Worm (Caenorhabditis elegans) whole organism, L4 larva: ENCODE measurements around the gene spch-1.

ENCODE experiments used
- F10B5.3 ChIP-seq: sonication (generic microtip); optimal IDR thresholded peaks from 2 replicates; lab custom pipeline; 2016; ENCODE audit warnings: mild to moderate bottlenecking, missing genetic modification characterization, missing compliant biosample characterization
- T26A8.4 ChIP-seq: fragments of 200-800 bp; sonication (Bioruptor generic); IDR thresholded peaks from 2 replicates; pipeline ENCODE4 v1.3.6; 2022; ENCODE audit warnings: missing genetic modification characterization, missing compliant biosample characterization
- Y105C5A.15 ChIP-seq: fragments of 200-800 bp; sonication (Bioruptor generic); IDR thresholded peaks from 2 replicates; pipeline ENCODE4 v1.3.6; 2022; ENCODE audit warnings: missing genetic modification characterization, missing compliant biosample characterization
- Y5F2A.4 ChIP-seq: fragments of 200-800 bp; sonication (Bioruptor generic); optimal IDR thresholded peaks from 2 replicates; lab custom pipeline; 2018; ENCODE audit warnings: mild to moderate bottlenecking, missing genetic modification characterization, missing compliant biosample characterization
- ZK546.5 ChIP-seq, 2 experiments: sonication (generic microtip); optimal IDR thresholded peaks; 2 replicates each; lab custom pipeline; 2017; ENCODE audit warnings: missing biosample characterization in 2 of 2, missing genetic modification characterization in 2 of 2
- aha-1 ChIP-seq: fragments of 150-350 bp; peaks from one replicate; lab custom pipeline; 2014; ENCODE audit warnings: missing biosample characterization, missing genetic modification characterization
- attf-4 ChIP-seq: sonication (generic microtip); optimal IDR thresholded peaks from 3 replicates; lab custom pipeline; 2017; ENCODE audit warnings: missing biosample characterization, missing genetic modification characterization
- ceh-32 ChIP-seq: sonication (generic microtip); optimal IDR thresholded peaks from 2 replicates; lab custom pipeline; 2016; ENCODE audit warnings: mild to moderate bottlenecking, missing genetic modification characterization, missing compliant biosample characterization; ENCODE audit not compliant: poor library complexity
- ces-1 ChIP-seq: fragments of 150-350 bp; sonication (generic microtip); optimal IDR thresholded peaks from 4 replicates; lab custom pipeline; 2014; ENCODE audit warnings: missing biosample characterization, missing genetic modification reagents, missing genetic modification characterization
- ctbp-1 ChIP-seq: fragments of 200-800 bp; sonication (Bioruptor generic); IDR thresholded peaks from 2 replicates; pipeline ENCODE4 v1.3.6; 2022; ENCODE audit warnings: missing genetic modification reagents, missing genetic modification characterization, missing compliant biosample characterization
- daf-16 ChIP-seq, 3 experiments: sonication (generic microtip); optimal IDR thresholded peaks; 2 replicates each; lab custom pipeline; 2016 to 2017; ENCODE audit warnings: missing genetic modification characterization in 3 of 3, missing genetic modification reagents in 3 of 3, mild to moderate bottlenecking in 2 of 3, missing compliant biosample characterization in 2 of 3, missing biosample characterization in 1 of 3, moderate library complexity in 1 of 3
- dmd-6 ChIP-seq: fragments of 200-800 bp; sonication (Bioruptor generic); IDR thresholded peaks from 2 replicates; pipeline ENCODE4 v1.3.6; 2022; ENCODE audit warnings: missing genetic modification reagents, missing genetic modification characterization, missing compliant biosample characterization
- dmd-9 ChIP-seq: fragments of 200-800 bp; sonication (Bioruptor generic); IDR thresholded peaks from 2 replicates; pipeline ENCODE4 v1.3.6; 2022; ENCODE audit warnings: missing genetic modification reagents, missing genetic modification characterization, missing compliant biosample characterization
- dpl-1 ChIP-seq: fragments of 150-350 bp; optimal IDR thresholded peaks from 2 replicates; lab custom pipeline; 2014; ENCODE audit warnings: missing biosample characterization, missing genetic modification reagents, missing genetic modification characterization
- dve-1 ChIP-seq: sonication (generic microtip); optimal IDR thresholded peaks from 2 replicates; lab custom pipeline; 2017; ENCODE audit warnings: antibody characterized with exemption, mild to moderate bottlenecking, missing genetic modification characterization, missing compliant biosample characterization; ENCODE audit not compliant: insufficient read depth
- fkh-10 ChIP-seq: fragments of 150-350 bp; optimal IDR thresholded peaks from 2 replicates; lab custom pipeline; 2014; ENCODE audit warnings: missing biosample characterization, missing genetic modification reagents, missing genetic modification characterization
- fos-1 ChIP-seq: fragments of 150-350 bp; optimal IDR thresholded peaks from 2 replicates; lab custom pipeline; 2014; ENCODE audit warnings: missing biosample characterization, missing genetic modification characterization
- hlh-11 ChIP-seq: fragments of 200-800 bp; sonication (Bioruptor generic); optimal IDR thresholded peaks from 2 replicates; lab custom pipeline; 2018; ENCODE audit warnings: mild to moderate bottlenecking, missing genetic modification characterization, missing compliant biosample characterization
- hmg-1.1 ChIP-seq: fragments of 200-800 bp; sonication (Bioruptor generic); IDR thresholded peaks from 2 replicates; pipeline ENCODE4 v1.3.6; 2022; ENCODE audit warnings: missing genetic modification reagents, missing genetic modification characterization, missing compliant biosample characterization
- lin-38 ChIP-seq: fragments of 200-800 bp; sonication (Bioruptor generic); IDR thresholded peaks from 2 replicates; pipeline ENCODE4 v1.3.6; 2022; ENCODE audit warnings: missing genetic modification reagents, missing genetic modification characterization, missing compliant biosample characterization
- lin-39 ChIP-seq: fragments of 150-350 bp; optimal IDR thresholded peaks from 2 replicates; lab custom pipeline; 2014; ENCODE audit warnings: missing biosample characterization, missing genetic modification reagents, missing genetic modification characterization
- lsy-2 ChIP-seq, 2 experiments: fragments of 150-350 bp in 1 of 2; sonication (generic microtip) in 1 of 2; optimal IDR thresholded peaks; 2 replicates each; lab custom pipeline; 2014 to 2017; ENCODE audit warnings: missing biosample characterization in 2 of 2, missing genetic modification characterization in 2 of 2
- mes-2 ChIP-seq: sonication (generic microtip); optimal IDR thresholded peaks from 2 replicates; lab custom pipeline; 2016; ENCODE audit warnings: missing genotype, mild to moderate bottlenecking, missing genetic modification characterization, missing compliant biosample characterization; ENCODE audit not compliant: poor library complexity, severe bottlenecking
- mxl-3 ChIP-seq: fragments of 200-800 bp; sonication (Bioruptor generic); optimal IDR thresholded peaks from 2 replicates; lab custom pipeline; 2018; ENCODE audit warnings: mild to moderate bottlenecking, missing genetic modification characterization, missing compliant biosample characterization
- nhr-11 ChIP-seq: fragments of 150-350 bp; optimal IDR thresholded peaks from 2 replicates; lab custom pipeline; 2014; ENCODE audit warnings: missing biosample characterization, missing genetic modification characterization
- nhr-28 ChIP-seq: fragments of 150-350 bp; optimal IDR thresholded peaks from 2 replicates; lab custom pipeline; 2014; ENCODE audit warnings: missing biosample characterization, missing genetic modification characterization
- nhr-6 ChIP-seq: fragments of 150-350 bp; optimal IDR thresholded peaks from 2 replicates; lab custom pipeline; 2014; ENCODE audit warnings: missing biosample characterization, missing genetic modification characterization
- pha-4 ChIP-seq, 2 experiments: fragments of 150-350 bp in 1 of 2; fragments of 200-800 bp in 1 of 2; sonication (Bioruptor generic) in 1 of 2; IDR thresholded peaks in 1 of 2; optimal IDR thresholded peaks in 1 of 2; 2 replicates each; pipeline versions ENCODE4 v1.3.6 to Lab custom; 2014 to 2022; ENCODE audit warnings: missing genetic modification characterization in 2 of 2, missing genetic modification reagents in 2 of 2, missing biosample characterization in 1 of 2, missing compliant biosample characterization in 1 of 2
- pqm-1 ChIP-seq: sonication (generic microtip); optimal IDR thresholded peaks from 2 replicates; lab custom pipeline; 2017; ENCODE audit warnings: missing biosample characterization, missing genetic modification characterization
- rbr-2 ChIP-seq: sonication (generic microtip); optimal IDR thresholded peaks from 2 replicates; lab custom pipeline; 2016; ENCODE audit warnings: missing genotype, missing genetic modification characterization, missing compliant biosample characterization
- saeg-2 ChIP-seq: fragments of 200-800 bp; sonication (Bioruptor generic); IDR thresholded peaks from 2 replicates; pipeline ENCODE4 v1.3.6; 2022; ENCODE audit warnings: missing genetic modification reagents, missing genetic modification characterization, missing compliant biosample characterization
- snpc-4 ChIP-seq: fragments of 150-350 bp; optimal IDR thresholded peaks from 2 replicates; lab custom pipeline; 2014; ENCODE audit warnings: missing biosample characterization, missing genetic modification characterization
- tra-1 ChIP-seq: fragments of 200-800 bp; sonication (Bioruptor generic); IDR thresholded peaks from 2 replicates; pipeline ENCODE4 v1.3.6; 2022; ENCODE audit warnings: missing genetic modification reagents, missing genetic modification characterization, missing compliant biosample characterization
- unc-130 ChIP-seq: sonication (generic microtip); optimal IDR thresholded peaks from 2 replicates; lab custom pipeline; 2016; ENCODE audit warnings: missing genetic modification reagents, missing genetic modification characterization, missing compliant biosample characterization
- unc-39 ChIP-seq: sonication (generic microtip); optimal IDR thresholded peaks from 2 replicates; lab custom pipeline; 2017; ENCODE audit warnings: missing biosample characterization, missing genetic modification characterization
- unc-62 ChIP-seq, 3 experiments: fragments of 150-350 bp in 1 of 3; sonication (generic microtip); optimal IDR thresholded peaks in 2 of 3; peaks in 1 of 3; 1 replicate in 1 of 3; 2 replicates in 2 of 3; lab custom pipeline; 2014 to 2017; ENCODE audit warnings: missing biosample characterization in 3 of 3, missing genetic modification characterization in 3 of 3, missing genetic modification reagents in 3 of 3, missing genotype in 1 of 3
- zfp-2 ChIP-seq: sonication (generic microtip); optimal IDR thresholded peaks from 2 replicates; lab custom pipeline; 2016; ENCODE audit warnings: mild to moderate bottlenecking, missing genetic modification characterization, missing compliant biosample characterization
- zip-11 ChIP-seq: fragments of 200-800 bp; sonication (Bioruptor generic); IDR thresholded peaks from 2 replicates; pipeline ENCODE4 v1.3.6; 2022; ENCODE audit warnings: missing genetic modification characterization, missing compliant biosample characterization

spch-1 gene

ce11 chrIV:10068266-10068665, 43.1 kb downstream of the spch-1 start:
- TF ChIP-seq unc-62 (GFP tag; optimal IDR thresholded peaks at IDR 0.05 in 1 of 2; lab: Kevin White, UChicago): peak in 1 of 2 experiments; percentile 96
- no peak for TF ChIP-seq unc-62 (tag; optimal IDR thresholded peaks at IDR 0.05; lab: Kevin White, UChicago)
- TF ChIP-seq unc-39: no peak

DNA sequence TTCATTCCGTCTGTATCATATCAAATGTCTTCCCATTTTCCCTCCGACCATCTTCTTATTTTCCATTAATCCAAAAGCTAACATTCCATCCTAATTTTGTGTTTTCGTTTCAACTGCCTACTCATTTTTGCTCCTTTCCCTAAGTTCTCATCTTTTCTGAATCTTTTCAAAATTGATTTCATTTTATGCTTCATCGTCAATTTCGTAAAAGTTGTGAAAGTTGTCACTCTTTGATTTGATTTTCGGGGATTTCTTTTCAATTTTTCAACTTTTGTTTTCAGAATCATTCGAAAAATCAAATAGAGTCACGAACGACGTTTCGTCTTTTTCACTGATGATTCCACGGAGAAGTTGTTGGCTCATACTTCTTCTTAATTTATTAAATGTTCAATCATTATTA, 43.8 kb downstream of the spch-1 start, which contains the start of gene cwn-2:
cwn-2 (plus strand) TSS at position 276 of the 400 bp plus-strand sequence.
- peak; percentile 81 for TF ChIP-seq fkh-10 (GFP tag; lab: Kevin White, UChicago)
- no peak for TF ChIP-seq hmg-1.1
- TF ChIP-seq unc-62 (GFP tag; optimal IDR thresholded peaks at IDR 0.05 in 1 of 2; lab: Kevin White, UChicago): peak in 1 of 2 experiments; percentile 21
- TF ChIP-seq unc-62 (tag; optimal IDR thresholded peaks at IDR 0.05; lab: Kevin White, UChicago): no peak
- peak; percentile 3 for TF ChIP-seq ces-1

DNA sequence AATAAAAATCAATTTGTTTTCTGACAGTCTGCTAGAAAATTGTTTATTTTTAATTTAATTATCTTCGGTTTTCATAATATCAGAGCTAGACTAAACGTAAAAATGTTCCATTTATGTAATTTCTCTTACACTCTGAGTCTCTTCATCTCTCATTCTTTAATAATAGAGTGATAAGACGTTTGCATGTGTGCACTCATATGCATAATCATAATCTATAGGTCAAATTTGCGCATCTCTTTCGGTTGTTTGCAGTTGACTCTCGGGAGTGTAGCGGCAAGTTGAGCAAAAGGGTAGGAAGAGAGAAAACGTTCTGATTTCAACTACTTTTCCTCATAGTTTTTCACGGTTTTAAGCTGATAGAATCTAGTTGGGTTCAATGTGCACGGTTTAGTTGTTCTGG, 44.9 kb downstream of the spch-1 start:
- peak; percentile 1 for TF ChIP-seq pqm-1 (tag; lab: Kevin White, UChicago)
- TF ChIP-seq nhr-6 (tag; lab: Kevin White, UChicago): peak; percentile 59
- no peak for TF ChIP-seq dpl-1 (GFP tag; lab: Kevin White, UChicago)

ce11 chrIV:10065159-10065558, 46.2 kb downstream of the spch-1 start:
- TF ChIP-seq unc-62 (GFP tag; optimal IDR thresholded peaks at IDR 0.05 in 1 of 2; lab: Kevin White, UChicago): peak in 1 of 2 experiments; percentile 80
- no peak for TF ChIP-seq unc-62 (tag; optimal IDR thresholded peaks at IDR 0.05; lab: Kevin White, UChicago)
- no peak for TF ChIP-seq dve-1

ce11 chrIV:10063941-10064340, 47.4 kb downstream of the spch-1 start:
- TF ChIP-seq saeg-2: no peak
- no peak for TF ChIP-seq ceh-32 (tag; lab: Kevin White, UChicago)
- no peak for TF ChIP-seq ZK546.5 (tag; optimal IDR thresholded peaks at IDR 0.05; lab: Kevin White, UChicago)
- TF ChIP-seq fkh-10 (GFP tag; lab: Kevin White, UChicago): no peak
- no peak for TF ChIP-seq Y5F2A.4
- TF ChIP-seq mxl-3: no peak
- TF ChIP-seq nhr-11: no peak
- TF ChIP-seq unc-62 (GFP tag; optimal IDR thresholded peaks at IDR 0.05 in 1 of 2; lab: Kevin White, UChicago): peak in 1 of 2 experiments; percentile 89
- no peak for TF ChIP-seq unc-62 (tag; optimal IDR thresholded peaks at IDR 0.05; lab: Kevin White, UChicago)
- TF ChIP-seq, all 104 proteins: peak for 1

DNA sequence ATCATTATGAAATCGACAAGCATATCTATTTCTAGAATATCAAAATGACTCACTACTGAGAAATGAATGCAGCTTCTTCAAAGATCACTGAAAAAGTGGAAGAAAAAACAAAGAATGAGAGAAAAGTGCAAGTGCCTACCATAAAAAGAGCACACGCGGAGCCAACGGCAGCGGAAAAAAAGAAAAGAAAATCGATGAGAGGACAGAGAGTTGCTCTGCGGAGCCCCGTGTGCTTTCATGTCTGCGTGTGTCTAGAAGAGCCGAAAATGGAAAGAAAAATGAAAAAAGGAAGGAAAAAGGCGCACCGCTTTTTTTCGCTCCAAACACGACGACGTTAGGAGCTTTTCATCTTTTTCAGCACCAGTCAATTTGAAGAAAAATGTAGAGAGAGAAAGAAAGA, 48.6 kb downstream of the spch-1 start, which contains the start of gene ipla-7:
ipla-7 (minus strand) TSS at position 122 of the 400 bp plus-strand sequence.
- TF ChIP-seq snpc-4 (tag; lab: Kevin White, UChicago) (no peak), rbr-2 (tag; lab: Kevin White, UChicago) (peak; percentile 38), hlh-11 (tag; lab: Kevin White, UChicago) (peak; percentile 16), T26A8.4 (no peak), attf-4 (tag; lab: Kevin White, UChicago) (no peak), saeg-2 (0 out of 2 replicates have a peak, but pooled peaks have one; percentile 32), nhr-28 (no peak), Y105C5A.15 (GFP tag; lab: Robert Waterston, UW) (no peak), zip-11 (GFP tag; lab: Robert Waterston, UW) (no peak), dmd-6 (peak; percentile 25; the same call in 1 of the 2 replicates), fos-1 (tag; lab: Kevin White, UChicago) (no peak), unc-39 (no peak), unc-130 (GFP tag; lab: Kevin White, UChicago) (no peak), lin-38 (GFP tag; lab: Robert Waterston, UW) (no peak), zfp-2 (tag; lab: Kevin White, UChicago) (no peak), dve-1 (no peak), lsy-2 (tag; optimal IDR thresholded peaks at IDR 0.05; lab: Kevin White, UChicago) (peak in 1 of 2 experiments; percentile 50), aha-1 (tag; lab: Kevin White, UChicago) (peak; percentile 34), nhr-11 (no peak), daf-16 (GFP tag; optimal IDR thresholded peaks at IDR 0.05; lab: Kevin White, UChicago) (no peak), daf-16 (tag; optimal IDR thresholded peaks at IDR 0.05; lab: Kevin White, UChicago) (peak; percentile 22), tra-1 (GFP tag; lab: Robert Waterston, UW) (no peak), pha-4 (GFP tag; IDR thresholded peaks at IDR 0.05; lab: Robert Waterston, UW) (no peak), pha-4 (tag; optimal IDR thresholded peaks at IDR 0.05; lab: Kevin White, UChicago) (no peak), lin-39 (tag; lab: Kevin White, UChicago) (no peak), mes-2 (tag; lab: Kevin White, UChicago) (no peak), fkh-10 (GFP tag; lab: Kevin White, UChicago) (peak; percentile 64), dmd-9 (GFP tag; lab: Robert Waterston, UW) (no peak), ctbp-1 (GFP tag; lab: Robert Waterston, UW) (0 out of 2 replicates have a peak, but pooled peaks have one; percentile 31), ces-1 (no peak), F10B5.3 (tag; lab: Kevin White, UChicago) (no peak)
